Fruit fly (Drosophila melanogaster) whole organism, embryonic: Measurements from ENCODE around the gene Cpr67Fa2.

Experiments
- ATbp ChIP-seq: fragments of 200-800 bp; sonication (Bioruptor generic); optimal IDR thresholded peaks from 2 replicates; lab custom pipeline; 2017; ENCODE audit warnings: missing biosample characterization, mild to moderate bottlenecking, missing genetic modification characterization, missing genetic modification reagents
- B-H1 ChIP-seq: fragments of 200-800 bp; sonication (Bioruptor generic); IDR thresholded peaks from 3 replicates; pipeline ENCODE4 v1.3.6; 2022; ENCODE audit warnings: missing biosample characterization, missing genetic modification characterization
- CG10431 ChIP-seq: fragments of 200-800 bp; sonication (Bioruptor generic); optimal IDR thresholded peaks from 3 replicates; lab custom pipeline; 2018; ENCODE audit warnings: missing biosample characterization, mild to moderate bottlenecking, missing genetic modification characterization
- CG11695 ChIP-seq: fragments of 200-800 bp; sonication (Bioruptor generic); IDR thresholded peaks from 3 replicates; pipeline ENCODE4 v1.3.6; 2022; ENCODE audit warnings: missing biosample characterization, missing genetic modification characterization
- CG14441 ChIP-seq: fragments of 200-800 bp; sonication (Bioruptor generic); IDR thresholded peaks from 2 replicates; pipeline ENCODE4 v1.3.6; 2022; ENCODE audit warnings: missing biosample characterization, missing genetic modification characterization
- CG14860 ChIP-seq: fragments of 200-800 bp; sonication (Bioruptor generic); IDR thresholded peaks from 3 replicates; pipeline ENCODE4 v1.3.6; 2022; ENCODE audit warnings: missing biosample characterization, missing genetic modification characterization; ENCODE audit not compliant: partially characterized antibody
- CG1603 ChIP-seq: fragments of 200-800 bp; sonication (Bioruptor generic); optimal IDR thresholded peaks from 2 replicates; lab custom pipeline; 2019; ENCODE audit warnings: missing biosample characterization, mild to moderate bottlenecking, missing genetic modification characterization, moderate library complexity
- CG16813 ChIP-seq: fragments of 200-800 bp; sonication (Bioruptor generic); IDR thresholded peaks from 3 replicates; pipeline ENCODE4 v1.3.6; 2022; ENCODE audit warnings: missing biosample characterization, missing genetic modification characterization; ENCODE audit not compliant: partially characterized antibody
- CG17829 ChIP-seq: fragments of 200-800 bp; optimal IDR thresholded peaks from 2 replicates; lab custom pipeline; 2019; ENCODE audit warnings: missing biosample characterization, mild to moderate bottlenecking, missing genetic modification characterization, moderate library complexity
- CG2120 ChIP-seq: fragments of 200-800 bp; sonication (Bioruptor generic); optimal IDR thresholded peaks from 3 replicates; lab custom pipeline; 2016; ENCODE audit warnings: missing biosample characterization, missing genetic modification characterization
- CG2889 ChIP-seq: fragments of 200-800 bp; sonication (Bioruptor generic); IDR thresholded peaks from 3 replicates; pipeline ENCODE4 v1.3.6; 2022; ENCODE audit warnings: missing biosample characterization, missing genetic modification characterization
- CG3065 ChIP-seq: fragments of 200-800 bp; sonication (Bioruptor generic); optimal IDR thresholded peaks from 2 replicates; lab custom pipeline; 2016; ENCODE audit warnings: missing biosample characterization, missing genetic modification characterization
- CG3281 ChIP-seq: fragments of 200-800 bp; sonication (Bioruptor generic); optimal IDR thresholded peaks from 3 replicates; lab custom pipeline; 2017; ENCODE audit warnings: missing biosample characterization, mild to moderate bottlenecking, missing genetic modification characterization
- CG33213 ChIP-seq: fragments of 200-800 bp; sonication (Bioruptor generic); optimal IDR thresholded peaks from 3 replicates; lab custom pipeline; 2016; ENCODE audit warnings: missing biosample characterization, missing genetic modification characterization
- CG3838 ChIP-seq: fragments of 200-800 bp; sonication (Bioruptor generic); optimal IDR thresholded peaks from 3 replicates; lab custom pipeline; 2016; ENCODE audit warnings: missing biosample characterization, missing genetic modification characterization
- CG4424 ChIP-seq: fragments of 200-800 bp; sonication (Bioruptor generic); optimal IDR thresholded peaks from 3 replicates; lab custom pipeline; 2016; ENCODE audit warnings: missing biosample characterization, missing genetic modification characterization
- CG4707 ChIP-seq: fragments of 200-800 bp; sonication (Bioruptor generic); optimal IDR thresholded peaks from 2 replicates; lab custom pipeline; 2018; ENCODE audit warnings: missing biosample characterization, mild to moderate bottlenecking, missing genetic modification characterization, moderate library complexity
- CG6254 ChIP-seq: fragments of 200-800 bp; sonication (Bioruptor generic); optimal IDR thresholded peaks from 3 replicates; lab custom pipeline; 2017; ENCODE audit warnings: mild to moderate bottlenecking, missing biosample characterization, missing genetic modification reagents, missing genetic modification characterization
- CG7357 ChIP-seq: fragments of 200-800 bp; sonication (Bioruptor generic); IDR thresholded peaks from 3 replicates; pipeline ENCODE4 v1.3.6; 2022; ENCODE audit warnings: missing biosample characterization, missing genetic modification characterization
- CG7987 ChIP-seq: fragments of 200-800 bp; sonication (Bioruptor generic); optimal IDR thresholded peaks from 2 replicates; lab custom pipeline; 2018; ENCODE audit warnings: missing biosample characterization, mild to moderate bottlenecking, missing genetic modification characterization, moderate library complexity
- Dbx ChIP-seq: fragments of 200-800 bp; sonication (Bioruptor generic); IDR thresholded peaks from 3 replicates; pipeline ENCODE4 v1.3.6; 2022; ENCODE audit warnings: missing biosample characterization, missing genetic modification characterization
- Fer3 ChIP-seq: fragments of 200-800 bp; sonication (Bioruptor generic); optimal IDR thresholded peaks from 2 replicates; lab custom pipeline; 2018; ENCODE audit warnings: missing biosample characterization, mild to moderate bottlenecking, missing genetic modification characterization, moderate library complexity
- HHEX ChIP-seq: fragments of 200-800 bp; sonication (Bioruptor generic); optimal IDR thresholded peaks from 3 replicates; lab custom pipeline; 2017; ENCODE audit warnings: missing biosample characterization, mild to moderate bottlenecking, missing genetic modification characterization, missing genetic modification reagents
- Hand ChIP-seq: fragments of 200-800 bp; sonication (Bioruptor generic); optimal IDR thresholded peaks from 2 replicates; lab custom pipeline; 2017; ENCODE audit warnings: mild to moderate bottlenecking, missing biosample characterization, missing genetic modification reagents, missing genetic modification characterization
- HmgD ChIP-seq: fragments of 200-800 bp; sonication (Bioruptor generic); optimal IDR thresholded peaks from 3 replicates; lab custom pipeline; 2016; ENCODE audit warnings: missing biosample characterization, missing genetic modification characterization
- Lhr ChIP-seq: fragments of 200-800 bp; sonication (Bioruptor generic); optimal IDR thresholded peaks from 3 replicates; lab custom pipeline; 2017; ENCODE audit warnings: mild to moderate bottlenecking, missing biosample characterization, missing genetic modification reagents, missing genetic modification characterization
- Nf-YC ChIP-seq: fragments of 200-800 bp; optimal IDR thresholded peaks from 3 replicates; lab custom pipeline; 2019; ENCODE audit warnings: missing biosample characterization, mild to moderate bottlenecking, missing genetic modification characterization, moderate library complexity
- PHDP ChIP-seq: fragments of 200-800 bp; sonication (Bioruptor generic); optimal IDR thresholded peaks from 3 replicates; lab custom pipeline; 2018; ENCODE audit warnings: missing biosample characterization, mild to moderate bottlenecking, missing genetic modification characterization, moderate library complexity
- Scr ChIP-seq: fragments of 200-800 bp; sonication (Bioruptor generic); IDR thresholded peaks from 2 replicates; pipeline ENCODE4 v1.3.6; 2022; ENCODE audit warnings: missing biosample characterization, missing genetic modification characterization; ENCODE audit not compliant: partially characterized antibody
- Taf1 ChIP-seq: fragments of 200-800 bp; sonication (Bioruptor generic); IDR thresholded peaks from 2 replicates; pipeline ENCODE4 v1.3.6; 2022; ENCODE audit warnings: missing biosample characterization, missing genetic modification characterization
- Xrp1 ChIP-seq: fragments of 200-800 bp; sonication (Bioruptor generic); IDR thresholded peaks from 2 replicates; pipeline ENCODE4 v1.3.6; 2022; ENCODE audit warnings: missing biosample characterization, missing genetic modification characterization
- ab ChIP-seq: fragments of 200-800 bp; sonication (Bioruptor generic); optimal IDR thresholded peaks from 2 replicates; lab custom pipeline; 2016; ENCODE audit warnings: missing biosample characterization, missing genetic modification characterization
- cas ChIP-seq: fragments of 200-800 bp; sonication (Bioruptor generic); IDR thresholded peaks from 2 replicates; pipeline ENCODE4 v1.3.6; 2022; ENCODE audit warnings: missing biosample characterization, missing genetic modification characterization
- cato ChIP-seq: fragments of 200-800 bp; sonication (Bioruptor generic); optimal IDR thresholded peaks from 2 replicates; lab custom pipeline; 2016; ENCODE audit warnings: missing biosample characterization, missing genetic modification characterization, borderline replicate concordance
- ewg ChIP-seq: fragments of 200-800 bp; sonication (Bioruptor generic); optimal IDR thresholded peaks from 3 replicates; lab custom pipeline; 2017; ENCODE audit warnings: mild to moderate bottlenecking, missing biosample characterization, missing genetic modification reagents, missing genetic modification characterization
- fd3F ChIP-seq: fragments of 200-800 bp; sonication (Bioruptor generic); optimal IDR thresholded peaks from 2 replicates; lab custom pipeline; 2018; ENCODE audit warnings: missing biosample characterization, mild to moderate bottlenecking, missing genetic modification characterization, moderate library complexity
- gcm2 ChIP-seq: fragments of 200-800 bp; sonication (Bioruptor generic); optimal IDR thresholded peaks from 2 replicates; lab custom pipeline; 2016; ENCODE audit warnings: missing biosample characterization, missing genetic modification characterization
- jigr1 ChIP-seq: fragments of 200-800 bp; sonication (Bioruptor generic); IDR thresholded peaks from 3 replicates; pipeline ENCODE4 v1.3.6; 2022; ENCODE audit warnings: missing biosample characterization, missing genetic modification characterization
- jumu ChIP-seq: fragments of 200-800 bp; sonication (Bioruptor generic); optimal IDR thresholded peaks from 3 replicates; lab custom pipeline; 2016; ENCODE audit warnings: missing biosample characterization, missing genetic modification characterization
- ken ChIP-seq: fragments of 200-800 bp; sonication (Bioruptor generic); IDR thresholded peaks from 3 replicates; pipeline ENCODE4 v1.3.6; 2022; ENCODE audit warnings: missing biosample characterization, missing genetic modification characterization
- nmo ChIP-seq: fragments of 200-800 bp; sonication (Bioruptor generic); optimal IDR thresholded peaks from 2 replicates; lab custom pipeline; 2018; ENCODE audit warnings: missing biosample characterization, mild to moderate bottlenecking, missing genetic modification characterization, moderate library complexity
- oc ChIP-seq: fragments of 200-800 bp; sonication (Bioruptor generic); optimal IDR thresholded peaks from 2 replicates; lab custom pipeline; 2018; ENCODE audit warnings: missing biosample characterization, mild to moderate bottlenecking, missing genetic modification characterization, moderate library complexity
- otp ChIP-seq: fragments of 200-800 bp; sonication (Bioruptor generic); IDR thresholded peaks from 3 replicates; pipeline ENCODE4, ENCODE4 v1.3.6; 2022; ENCODE audit warnings: missing biosample characterization, missing genetic modification characterization
- peb ChIP-seq: fragments of 200-800 bp; sonication (Bioruptor generic); IDR thresholded peaks from 2 replicates; pipeline ENCODE4 v1.3.6; 2022; ENCODE audit warnings: missing biosample characterization, missing genetic modification characterization
- pnt ChIP-seq: fragments of 200-800 bp; sonication (Bioruptor generic); optimal IDR thresholded peaks from 3 replicates; lab custom pipeline; 2016; ENCODE audit warnings: missing biosample characterization, missing genetic modification characterization
- salm ChIP-seq: fragments of 200-800 bp; sonication (Bioruptor generic); optimal IDR thresholded peaks from 2 replicates; lab custom pipeline; 2018; ENCODE audit warnings: missing biosample characterization, mild to moderate bottlenecking, missing genetic modification characterization
- toy ChIP-seq: fragments of 200-800 bp; sonication (Bioruptor generic); IDR thresholded peaks from 2 replicates; pipeline ENCODE4 v1.3.6; 2022; ENCODE audit warnings: missing biosample characterization, missing genetic modification characterization

Gene Cpr67Fa2

DNA sequence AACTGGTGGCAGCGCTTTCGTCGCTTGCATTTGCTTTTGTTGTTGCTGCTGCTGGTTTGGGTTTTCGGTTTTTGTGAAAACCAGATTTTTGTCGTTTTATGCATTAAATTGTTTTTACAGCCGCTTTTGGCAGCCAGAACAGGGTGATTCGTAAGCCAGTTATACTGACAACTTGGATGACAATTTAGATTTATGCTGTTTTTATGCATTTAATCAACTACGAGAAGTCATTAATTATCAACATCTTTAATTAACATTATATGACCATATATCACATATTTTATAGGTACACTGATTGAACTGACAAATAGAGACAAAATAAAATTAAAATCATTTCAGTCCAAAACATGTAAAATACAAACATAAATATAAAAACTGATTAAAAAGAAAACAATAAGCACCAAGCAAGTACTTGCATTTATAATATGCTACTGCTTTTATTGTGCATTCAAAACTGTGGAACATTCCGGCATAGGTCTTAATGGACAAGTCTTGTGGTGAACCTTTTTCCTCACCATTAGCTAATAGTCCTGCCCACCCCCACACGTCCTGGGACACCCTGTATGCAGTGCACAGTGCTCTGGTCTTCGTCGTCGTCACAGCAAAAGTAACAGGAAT is 36.6 kb upstream of the Cpr67Fa2 start (continued):
- no peak for TF ChIP-seq CG14441 (GFP tag; lab: Robert Waterston, UW)
- TF ChIP-seq pnt: no peak
- TF ChIP-seq CG7987 (GFP tag; lab: Kevin White, UChicago): no peak
- TF ChIP-seq CG10431 (GFP tag; lab: Kevin White, UChicago): no peak
- TF ChIP-seq HmgD (GFP tag; lab: Kevin White, UChicago): no peak
- no peak for TF ChIP-seq oc (tag; lab: Kevin White, UChicago)
- no peak for TF ChIP-seq ken (GFP tag; lab: Robert Waterston, UW)
- TF ChIP-seq B-H1 (GFP tag; lab: Robert Waterston, UW): no peak
- TF ChIP-seq ab (GFP tag; lab: Kevin White, UChicago): no peak
- no peak for TF ChIP-seq Fer3 (tag; lab: Kevin White, UChicago)
- TF ChIP-seq Xrp1 (GFP tag; lab: Robert Waterston, UW): no peak
- TF ChIP-seq Dbx (GFP tag; lab: Robert Waterston, UW): no peak
- no peak for TF ChIP-seq CG7357
- TF ChIP-seq CG3065 (GFP tag; lab: Kevin White, UChicago): no peak
- peak; percentile 91 for TF ChIP-seq CG6254 (GFP tag; lab: Kevin White, UChicago)
- no peak for TF ChIP-seq ATbp (GFP tag; lab: Kevin White, UChicago)

DNA sequence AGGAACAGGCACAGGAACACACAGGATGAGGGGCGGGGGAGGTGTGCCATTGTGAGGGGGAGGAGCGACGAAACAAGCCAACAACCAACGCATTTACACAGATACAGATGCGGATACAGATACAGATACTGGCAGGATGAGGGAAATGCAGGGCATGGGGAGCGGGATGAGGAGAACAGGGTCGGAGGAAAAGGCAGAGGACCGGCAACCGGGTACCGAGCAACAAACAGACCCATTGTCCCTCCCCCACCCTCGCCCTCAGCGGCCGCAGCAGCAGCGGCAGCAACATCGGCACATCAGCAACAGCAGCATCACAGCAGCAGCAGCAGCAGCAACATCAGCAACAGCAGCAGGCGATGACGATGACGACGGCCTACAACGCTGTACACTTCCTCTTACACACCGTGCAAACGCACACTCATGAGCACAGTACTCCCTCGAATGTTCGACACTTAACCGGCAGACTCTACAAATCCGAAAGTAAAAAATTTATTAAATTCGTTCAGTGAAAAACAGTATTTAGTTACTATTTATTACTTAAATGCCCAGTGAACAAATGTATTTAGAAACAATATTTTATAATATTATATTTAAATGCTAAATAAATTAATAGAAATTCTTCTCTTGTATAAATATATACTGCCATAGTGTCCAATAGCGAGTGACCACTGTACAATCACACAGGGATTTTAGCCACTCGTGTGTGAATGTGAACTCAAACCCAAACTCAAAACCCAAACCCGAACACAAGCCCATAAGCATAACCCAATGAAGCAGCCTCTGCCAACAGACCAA is 35.9 kb upstream of the Cpr67Fa2 start:
- peak; percentile 57; the same call in 1 of the 3 replicates for TF ChIP-seq CG2889 (GFP tag; lab: Robert Waterston, UW)
- peak; percentile 94 for TF ChIP-seq nmo (GFP tag; lab: Kevin White, UChicago)
- TF ChIP-seq salm (tag; lab: Kevin White, UChicago): peak; percentile 77
- TF ChIP-seq CG33213 (GFP tag; lab: Kevin White, UChicago): no peak
- TF ChIP-seq Taf1: peak; percentile 56
- peak; percentile 52 for TF ChIP-seq CG4707 (GFP tag; lab: Kevin White, UChicago)
- peak; percentile 70 for TF ChIP-seq fd3F (GFP tag; lab: Kevin White, UChicago)
- peak; percentile 63 for TF ChIP-seq cato
- no peak for TF ChIP-seq gcm2 (GFP tag; lab: Kevin White, UChicago)
- peak; percentile 62; the same call in 1 of the 2 replicates for TF ChIP-seq cas (GFP tag; lab: Robert Waterston, UW)
- peak; percentile 86 for TF ChIP-seq HHEX (GFP tag; lab: Kevin White, UChicago)
- TF ChIP-seq toy (GFP tag; lab: Robert Waterston, UW): no peak
- TF ChIP-seq ewg: peak; percentile 76
- TF ChIP-seq CG2120 (GFP tag; lab: Kevin White, UChicago): peak; percentile 68
- peak; percentile 53; the same call in 1 of the 3 replicates for TF ChIP-seq otp (GFP tag; lab: Robert Waterston, UW)
- no peak for TF ChIP-seq Scr (GFP tag; lab: Robert Waterston, UW)
- no peak for TF ChIP-seq jumu (GFP tag; lab: Kevin White, UChicago)
- TF ChIP-seq CG17829 (tag; lab: Kevin White, UChicago): peak; percentile 95
- TF ChIP-seq CG16813 (GFP tag; lab: Robert Waterston, UW): no peak
- peak; percentile 54 for TF ChIP-seq CG4424 (GFP tag; lab: Kevin White, UChicago)
- no peak for TF ChIP-seq CG14860 (GFP tag; lab: Robert Waterston, UW)
- peak; percentile 51 for TF ChIP-seq CG1603 (tag; lab: Kevin White, UChicago)
- TF ChIP-seq peb (GFP tag; lab: Robert Waterston, UW): peak; percentile 60; the same call in 1 of the 2 replicates
- TF ChIP-seq jigr1 (GFP tag; lab: Robert Waterston, UW): peak; percentile 70; the same call in 2 of the 3 replicates
- peak; percentile 82 for TF ChIP-seq Hand (GFP tag; lab: Kevin White, UChicago)
- TF ChIP-seq CG3281: peak; percentile 86
- TF ChIP-seq Nf-YC: peak; percentile 78
- TF ChIP-seq Lhr (GFP tag; lab: Kevin White, UChicago): peak; percentile 24
- peak; percentile 86 for TF ChIP-seq PHDP (tag; lab: Kevin White, UChicago)
- no peak for TF ChIP-seq CG3838 (GFP tag; lab: Kevin White, UChicago)
- peak; percentile 88 for TF ChIP-seq CG11695 (GFP tag; lab: Robert Waterston, UW)
